Worm (Caenorhabditis elegans): Measurements from ENCODE around the gene mdmh-35.

mdmh-35 gene

ce11 chrII:7855619-7856018 is at the start of gene mdmh-35:
mdmh-35 (minus strand) TSS chrII:7855719.
- no peak for TF ChIP-seq nhr-76 (tag; optimal IDR thresholded peaks at IDR 0.05)
- TF ChIP-seq C04F5.9 (tag; optimal IDR thresholded peaks at IDR 0.05): no peak
- no peak for TF ChIP-seq grh-1 (GFP tag; IDR thresholded peaks at IDR 0.05)
- TF ChIP-seq nhr-47 (tag; optimal IDR thresholded peaks at IDR 0.05): no peak
- TF ChIP-seq nhr-237 (tag; optimal IDR thresholded peaks at IDR 0.05): no peak
- TF ChIP-seq zip-4 (GFP tag; optimal IDR thresholded peaks at IDR 0.05): no peak
- TF ChIP-seq dsc-1 (tag; optimal IDR thresholded peaks at IDR 0.05): no peak
- TF ChIP-seq nhr-84 (tag; optimal IDR thresholded peaks at IDR 0.05): no peak
- no peak for TF ChIP-seq blmp-1 (tag; optimal IDR thresholded peaks at IDR 0.05)
- TF ChIP-seq swsn-7 (tag; optimal IDR thresholded peaks at IDR 0.05): no peak
- no peak for TF ChIP-seq nhr-11 (tag; optimal IDR thresholded peaks at IDR 0.05)
- TF ChIP-seq irx-1 (tag; optimal IDR thresholded peaks at IDR 0.05): no peak
- TF ChIP-seq ztf-11 (tag; optimal IDR thresholded peaks at IDR 0.05): no peak
- no peak for TF ChIP-seq lir-3 (tag; optimal IDR thresholded peaks at IDR 0.05; ENCODE audit: poor library complexity)
- no peak for TF ChIP-seq aly-2 (tag; optimal IDR thresholded peaks at IDR 0.05)
- no peak for TF ChIP-seq isw-1 (GFP tag; IDR thresholded peaks at IDR 0.05)
- no peak for TF ChIP-seq fkh-4 (tag; optimal IDR thresholded peaks at IDR 0.05; ENCODE audit: borderline replicate concordance)
- no peak for TF ChIP-seq unc-86 (tag; optimal IDR thresholded peaks at IDR 0.05)

ce11 chrII:7901990-7902389 is 46.5 kb upstream of the mdmh-35 start:
- TF ChIP-seq efl-1 (optimal IDR thresholded peaks at IDR 0.05) (no peak), efl-1 (GFP tag; optimal IDR thresholded peaks at IDR 0.05 in 1 of 2) (peak in 1 of 2 experiments; percentile 90), grh-1 (GFP tag; IDR thresholded peaks at IDR 0.05) (no peak)

- TF ChIP-seq nhr-19 (GFP tag; conservative IDR thresholded peaks at IDR 0.05) (no peak), sup-37 (GFP tag; optimal IDR thresholded peaks at IDR 0.05) (no peak), hlh-17 (GFP tag; optimal IDR thresholded peaks at IDR 0.05; ENCODE audit: borderline replicate concordance) (no peak), nhr-20 (tag; optimal IDR thresholded peaks at IDR 0.05) (no peak), ceh-82 (tag; optimal IDR thresholded peaks at IDR 0.05) (no peak), fkh-8 (tag; optimal IDR thresholded peaks at IDR 0.05) (no peak), pag-3 (tag; optimal IDR thresholded peaks at IDR 0.05; ENCODE audit: borderline replicate concordance, insufficient read depth) (no peak), efl-3 (GFP tag; optimal IDR thresholded peaks at IDR 0.05) (no peak), unc-98 (GFP tag; IDR thresholded peaks at IDR 0.05) (no peak), C34B4.2 (tag; optimal IDR thresholded peaks at IDR 0.05) (no peak), xbp-1 (tag; optimal IDR thresholded peaks at IDR 0.05) (no peak), zip-4 (GFP tag; optimal IDR thresholded peaks at IDR 0.05) (no peak), nhr-237 (tag; optimal IDR thresholded peaks at IDR 0.05) (no peak), C16A3.4 (tag; optimal IDR thresholded peaks at IDR 0.05) (no peak), ets-5 (GFP tag; IDR thresholded peaks at IDR 0.05) (no peak), C04F5.9 (tag; optimal IDR thresholded peaks at IDR 0.05) (no peak), fos-1 (tag; optimal IDR thresholded peaks at IDR 0.05) (no peak)
Observed at ce11 chrII:7900762-7901161, 45.2 kb upstream of the mdmh-35 start.

ce11 chrII:7900190-7900672 is 44.7 kb upstream of the mdmh-35 start, which contains the start of gene rev-1:
rev-1 (plus strand) TSS chrII:7900622.
- peak; percentile 31 for TF ChIP-seq lin-14 (GFP tag; optimal IDR thresholded peaks at IDR 0.05)
- peak; percentile 59 for TF ChIP-seq aly-2 (tag; optimal IDR thresholded peaks at IDR 0.05)
- no peak for TF ChIP-seq ceh-63 (GFP tag; optimal IDR thresholded peaks at IDR 0.05)
- TF ChIP-seq efl-1 (optimal IDR thresholded peaks at IDR 0.05): no peak
- peak in 1 of 2 experiments; percentile 65 for TF ChIP-seq efl-1 (GFP tag; optimal IDR thresholded peaks at IDR 0.05 in 1 of 2)
